Fruit fly (Drosophila melanogaster): ENCODE data around the gene ssp2.

Gene ssp2

DNA sequence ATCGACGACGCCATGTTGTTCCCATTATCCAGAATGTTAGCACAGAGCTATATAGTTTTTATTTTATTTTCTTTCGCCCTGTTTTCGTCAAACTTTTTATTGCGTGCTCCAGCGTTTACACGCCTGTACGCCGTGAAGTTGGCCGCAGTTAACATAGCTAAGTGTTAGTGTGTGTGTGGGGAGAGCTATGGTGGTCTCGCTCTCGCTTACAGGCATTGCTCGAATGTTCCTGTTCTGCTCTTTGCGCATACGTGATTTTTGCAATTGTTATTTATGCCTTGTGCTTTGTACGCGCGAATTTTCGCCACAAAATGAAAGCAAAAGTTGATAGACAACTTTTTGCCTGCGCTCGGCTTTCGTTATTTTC is 39.0 kb downstream of the ssp2 start (continued):
- TF ChIP-seq Opbp (GFP tag; IDR thresholded peaks at IDR 0.05; ENCODE audit: partially characterized antibody) (peak; percentile 100), CG6683 (GFP tag; optimal IDR thresholded peaks at IDR 0.05) (no peak), Bdp1 (GFP tag; optimal IDR thresholded peaks at IDR 0.05) (peak; percentile 30), fru (optimal IDR thresholded peaks at IDR 0.05) (no peak), Dad (GFP tag; optimal IDR thresholded peaks at IDR 0.05) (no peak), corto (GFP tag; optimal IDR thresholded peaks at IDR 0.05) (no peak), Camta (GFP tag; optimal IDR thresholded peaks at IDR 0.05) (no peak), Neu2 (GFP tag; optimal IDR thresholded peaks at IDR 0.05; ENCODE audit: borderline replicate concordance) (no peak), ab (GFP tag; optimal IDR thresholded peaks at IDR 0.05) (no peak), abd-A (tag; optimal IDR thresholded peaks at IDR 0.05) (peak; percentile 82), z (GFP tag; IDR thresholded peaks at IDR 0.05) (no peak), Ravus (GFP tag; IDR thresholded peaks at IDR 0.05) (no peak), CHES-1-like (GFP tag; optimal IDR thresholded peaks at IDR 0.05) (peak; percentile 61), CG15696 (tag; optimal IDR thresholded peaks at IDR 0.05) (no peak), CG2202 (tag; optimal IDR thresholded peaks at IDR 0.05) (no peak), en (GFP tag; optimal IDR thresholded peaks at IDR 0.05) (no peak), CG1602 (GFP tag; optimal IDR thresholded peaks at IDR 0.05) (no peak), CG18764 (GFP tag; optimal IDR thresholded peaks at IDR 0.05) (no peak), Dip3 (GFP tag; optimal IDR thresholded peaks at IDR 0.05) (no peak), lab (GFP tag; optimal IDR thresholded peaks at IDR 0.05) (peak; percentile 20), Tbp (GFP tag; optimal IDR thresholded peaks at IDR 0.05) (no peak), kni (GFP tag; optimal IDR thresholded peaks at IDR 0.05) (no peak), Gsc (GFP tag; IDR thresholded peaks at IDR 0.05) (no peak), CG11696 (GFP tag; IDR thresholded peaks at IDR 0.05) (no peak), gt (GFP tag; IDR thresholded peaks at IDR 0.05) (peak; percentile 45; the same call in 1 of the 2 replicates), Ets65A (GFP tag) (peak; percentile 40), CG3847 (GFP tag; IDR thresholded peaks at IDR 0.05) (peak; percentile 5; the same call in 1 of the 2 replicates), CG15073 (GFP tag; optimal IDR thresholded peaks at IDR 0.05) (no peak), Blimp-1 (GFP tag; optimal IDR thresholded peaks at IDR 0.05) (peak; percentile 30), yki (optimal IDR thresholded peaks at IDR 0.05) (no peak), croc (GFP tag; conservative IDR thresholded peaks at IDR 0.05) (no peak), cas (GFP tag; IDR thresholded peaks at IDR 0.05) (no peak), CG17186 (GFP tag; optimal IDR thresholded peaks at IDR 0.05) (peak; percentile 24), Atf3 (GFP tag; optimal IDR thresholded peaks at IDR 0.05) (no peak), CG33557 (GFP tag; optimal IDR thresholded peaks at IDR 0.05) (peak; percentile 37), CG31224 (GFP tag; IDR thresholded peaks at IDR 0.05) (no peak), CG13287 (GFP tag; IDR thresholded peaks at IDR 0.05; ENCODE audit: partially characterized antibody) (peak; percentile 33; the same call in 1 of the 2 replicates), D (optimal IDR thresholded peaks at IDR 0.05) (no peak), D (GFP tag; optimal IDR thresholded peaks at IDR 0.05) (no peak), CTCF (GFP tag; optimal IDR thresholded peaks at IDR 0.05) (no peak), Meics (GFP tag; optimal IDR thresholded peaks at IDR 0.05) (peak; percentile 18), CG13624 (GFP tag; optimal IDR thresholded peaks at IDR 0.05) (peak; percentile 12), Nf-YA (GFP tag; IDR thresholded peaks at IDR 0.05) (no peak; the same call in 1 of the 2 replicates), lola (GFP tag; optimal IDR thresholded peaks at IDR 0.05) (no peak), chm (GFP tag; IDR thresholded peaks at IDR 0.05) (no peak), Drgx (GFP tag; IDR thresholded peaks at IDR 0.05) (peak; percentile 37; the same call in 1 of the 2 replicates), E2f1 (GFP tag; IDR thresholded peaks at IDR 0.05) (no peak), Awh (GFP tag; IDR thresholded peaks at IDR 0.05) (no peak), CG4617 (GFP tag; optimal IDR thresholded peaks at IDR 0.05; ENCODE audit: borderline replicate concordance) (peak; percentile 56), CG9932 (GFP tag; IDR thresholded peaks at IDR 0.05) (peak; percentile 51; the same call in 1 of the 2 replicates), Hmr (GFP tag; optimal IDR thresholded peaks at IDR 0.05) (peak; percentile 41), vnd (GFP tag; IDR thresholded peaks at IDR 0.05; ENCODE audit: partially characterized antibody) (no peak), Abd-B (GFP tag; optimal IDR thresholded peaks at IDR 0.05) (no peak)
